Fruit fly (Drosophila melanogaster): Measurements from ENCODE around the gene CG6729.

Gene CG6729

dm6 chr2L:10697992-10698391, 45.7 kb downstream of the CG6729 start, which contains the start of gene CG7300 (continued):
- TF ChIP-seq YL-1 (GFP tag; optimal IDR thresholded peaks at IDR 0.05) (no peak), CG12659 (GFP tag; optimal IDR thresholded peaks at IDR 0.05) (peak; percentile 49), tgo (GFP tag; IDR thresholded peaks at IDR 0.05) (peak; percentile 65), kni (GFP tag; optimal IDR thresholded peaks at IDR 0.05) (no peak), nmo (GFP tag; optimal IDR thresholded peaks at IDR 0.05) (peak; percentile 59), CG2120 (GFP tag; optimal IDR thresholded peaks at IDR 0.05) (peak; percentile 83), sisA (GFP tag; IDR thresholded peaks at IDR 0.05) (peak; percentile 27; the same call in 1 of the 2 replicates), CG30403 (GFP tag; optimal IDR thresholded peaks at IDR 0.05) (peak; percentile 62), CG2678 (tag; optimal IDR thresholded peaks at IDR 0.05) (peak; percentile 74), gsb (GFP tag; IDR thresholded peaks at IDR 0.05) (0 out of 2 replicates have a peak, but pooled peaks have one; percentile 38), CG7963 (GFP tag; IDR thresholded peaks at IDR 0.05; ENCODE audit: partially characterized antibody) (no peak), CG4707 (GFP tag; optimal IDR thresholded peaks at IDR 0.05) (no peak), Sox100B (GFP tag; optimal IDR thresholded peaks at IDR 0.05) (peak; percentile 12), rib (GFP tag; IDR thresholded peaks at IDR 0.05) (no peak), HLH54F (GFP tag; optimal IDR thresholded peaks at IDR 0.05) (peak; percentile 21), C15 (GFP tag; IDR thresholded peaks at IDR 0.05) (0 out of 3 replicates have a peak, but pooled peaks have one; percentile 31), Chrac-16 (GFP tag; optimal IDR thresholded peaks at IDR 0.05) (peak; percentile 39), onecut (GFP tag; IDR thresholded peaks at IDR 0.05) (no peak), Ssrp (tag; optimal IDR thresholded peaks at IDR 0.05) (peak; percentile 39), pum (GFP tag; optimal IDR thresholded peaks at IDR 0.05) (no peak), CG10321 (GFP tag; IDR thresholded peaks at IDR 0.05) (no peak), Mad (GFP tag; optimal IDR thresholded peaks at IDR 0.05) (no peak), CG10209 (GFP tag; optimal IDR thresholded peaks at IDR 0.05) (peak; percentile 31), ci (GFP tag; IDR thresholded peaks at IDR 0.05) (peak; percentile 69; the same call in 1 of the 3 replicates), NK7.1 (GFP tag; optimal IDR thresholded peaks at IDR 0.05) (peak; percentile 12), CG8388 (GFP tag; optimal IDR thresholded peaks at IDR 0.05) (peak; percentile 39), CG31224 (GFP tag; IDR thresholded peaks at IDR 0.05) (0 out of 2 replicates have a peak, but pooled peaks have one; percentile 18), CG9797 (GFP tag; optimal IDR thresholded peaks at IDR 0.05) (no peak), H15 (GFP tag; IDR thresholded peaks at IDR 0.05) (0 out of 3 replicates have a peak, but pooled peaks have one; percentile 10), Lim3 (GFP tag; IDR thresholded peaks at IDR 0.05) (no peak), CG12942 (GFP tag; optimal IDR thresholded peaks at IDR 0.05) (peak; percentile 12), CG13424 (tag; optimal IDR thresholded peaks at IDR 0.05) (peak; percentile 40), CG11695 (GFP tag; IDR thresholded peaks at IDR 0.05) (peak; percentile 69; the same call in 2 of the 3 replicates), CG17385 (GFP tag; optimal IDR thresholded peaks at IDR 0.05) (peak; percentile 49), CG3847 (GFP tag; IDR thresholded peaks at IDR 0.05) (peak; percentile 63), zen2 (GFP tag; IDR thresholded peaks at IDR 0.05; ENCODE audit: partially characterized antibody) (no peak), CG6689 (GFP tag; IDR thresholded peaks at IDR 0.05) (peak; percentile 57), CG11504 (tag; optimal IDR thresholded peaks at IDR 0.05) (no peak), Blimp-1 (GFP tag; optimal IDR thresholded peaks at IDR 0.05) (peak; percentile 70), CG34376 (GFP tag; optimal IDR thresholded peaks at IDR 0.05) (no peak), NFAT (GFP tag; IDR thresholded peaks at IDR 0.05) (peak; percentile 64; the same call in 1 of the 2 replicates), CG33213 (GFP tag; optimal IDR thresholded peaks at IDR 0.05) (peak; percentile 35), ERR (GFP tag; optimal IDR thresholded peaks at IDR 0.05) (no peak), HLH3B (GFP tag; IDR thresholded peaks at IDR 0.05) (no peak), slbo (GFP tag; IDR thresholded peaks at IDR 0.05) (peak; percentile 81), CG9876 (GFP tag; optimal IDR thresholded peaks at IDR 0.05) (no peak), CG11456 (GFP tag; IDR thresholded peaks at IDR 0.05) (peak; percentile 76), CG2129 (GFP tag; IDR thresholded peaks at IDR 0.05; ENCODE audit: partially characterized antibody) (no peak), CG10147 (GFP tag; optimal IDR thresholded peaks at IDR 0.05) (peak; percentile 76), fd3F (GFP tag; optimal IDR thresholded peaks at IDR 0.05) (peak; percentile 54), CG8765 (GFP tag; IDR thresholded peaks at IDR 0.05) (no peak)

Measured in whole organism, embryonic.